Worm (Caenorhabditis elegans) whole organism, early embryonic: ENCODE results near the gene gst-27.

Source experiments
- B0310.2 ChIP-seq: sonication (generic microtip); optimal IDR thresholded peaks from 2 replicates; lab custom pipeline; 2016; ENCODE audit warnings: mild to moderate bottlenecking, missing genetic modification characterization, missing compliant biosample characterization
- ama-1 ChIP-seq: fragments of 150-350 bp; optimal IDR thresholded peaks from 2 replicates; lab custom pipeline; 2014
- ceh-36 ChIP-seq: sonication (generic microtip); optimal IDR thresholded peaks from 2 replicates; lab custom pipeline; 2016; ENCODE audit warnings: missing genetic modification characterization, inconsistent platforms, missing compliant biosample characterization
- ets-7 ChIP-seq: sonication (generic microtip); optimal IDR thresholded peaks from 2 replicates; lab custom pipeline; 2016; ENCODE audit warnings: missing genotype, missing genetic modification characterization, missing compliant biosample characterization
- flt-1 ChIP-seq: fragments of 200-800 bp; sonication (Bioruptor generic); IDR thresholded peaks from 2 replicates; pipeline ENCODE4 v1.3.6; 2022; ENCODE audit warnings: missing genetic modification characterization, missing compliant biosample characterization
- hmbx-1 ChIP-seq: sonication (generic microtip); optimal IDR thresholded peaks from 2 replicates; lab custom pipeline; 2016; ENCODE audit warnings: mild to moderate bottlenecking, missing genetic modification characterization, missing compliant biosample characterization
- hmg-4 ChIP-seq: fragments of 200-800 bp; sonication (Bioruptor generic); optimal IDR thresholded peaks from 2 replicates; lab custom pipeline; 2018; ENCODE audit warnings: mild to moderate bottlenecking, missing genetic modification characterization, missing compliant biosample characterization
- hnd-1 ChIP-seq: sonication (generic microtip); optimal IDR thresholded peaks from 2 replicates; lab custom pipeline; 2016; ENCODE audit warnings: missing genetic modification characterization, missing compliant biosample characterization
- pes-1 ChIP-seq: fragments of 200-800 bp; sonication (Bioruptor generic); IDR thresholded peaks from 2 replicates; pipeline ENCODE4 v1.3.6; 2022; ENCODE audit warnings: missing genetic modification reagents, missing genetic modification characterization, missing compliant biosample characterization
- scrt-1 ChIP-seq: fragments of 200-800 bp; sonication (Bioruptor generic); IDR thresholded peaks from 2 replicates; pipeline ENCODE4 v1.3.6; 2022; ENCODE audit warnings: missing genetic modification characterization, missing compliant biosample characterization
- sea-1 ChIP-seq: fragments of 200-800 bp; sonication (Bioruptor generic); conservative IDR thresholded peaks from 2 replicates; pipeline ENCODE4 v1.3.6; 2022; ENCODE audit warnings: missing genetic modification characterization, missing compliant biosample characterization
- tbx-11 ChIP-seq: fragments of 200-800 bp; sonication (Bioruptor generic); IDR thresholded peaks from 2 replicates; pipeline ENCODE4 v1.3.6; 2022; ENCODE audit warnings: missing genetic modification characterization, missing compliant biosample characterization
- tbx-37 ChIP-seq: fragments of 200-800 bp; sonication (Bioruptor generic); conservative IDR thresholded peaks from 2 replicates; pipeline ENCODE4 v1.3.6; 2022; ENCODE audit warnings: missing genetic modification reagents, missing genetic modification characterization, missing compliant biosample characterization
- tra-4 ChIP-seq: sonication (generic microtip); optimal IDR thresholded peaks from 2 replicates; lab custom pipeline; 2017; ENCODE audit warnings: missing genetic modification characterization, missing compliant biosample characterization

ce11 chrII:15185289-15185688, 19.8 kb upstream of the gst-27 start, which contains the start of gene gst-35:
- TF ChIP-seq sea-1 (no peak), ama-1 (lab: Kevin White, UChicago) (no peak), tra-4 (no peak), hmg-4 (no peak), ceh-36 (tag; lab: Kevin White, UChicago) (no peak), flt-1 (no peak), B0310.2 (tag; lab: Kevin White, UChicago) (no peak), hnd-1 (tag; lab: Kevin White, UChicago) (no peak), scrt-1 (GFP tag; lab: Robert Waterston, UW) (no peak), tbx-37 (GFP tag; lab: Robert Waterston, UW) (no peak), tbx-11 (GFP tag; lab: Robert Waterston, UW) (no peak), hmbx-1 (tag; lab: Kevin White, UChicago) (no peak), ets-7 (tag; lab: Kevin White, UChicago) (no peak), pes-1 (GFP tag; lab: Robert Waterston, UW) (no peak)
